Worm (Caenorhabditis elegans) whole organism, L4/young adult: ENCODE data around the gene srg-38.

Source experiments
- W03F9.2 ChIP-seq: fragments of 150-350 bp; optimal IDR thresholded peaks from 2 replicates; lab custom pipeline; 2014; ENCODE audit warnings: missing biosample characterization, missing genetic modification characterization
- him-1 ChIP-seq: sonication (generic microtip); optimal IDR thresholded peaks from 2 replicates; lab custom pipeline; 2016; ENCODE audit warnings: missing genotype, missing genetic modification reagents, missing genetic modification characterization, missing compliant biosample characterization

DNA sequence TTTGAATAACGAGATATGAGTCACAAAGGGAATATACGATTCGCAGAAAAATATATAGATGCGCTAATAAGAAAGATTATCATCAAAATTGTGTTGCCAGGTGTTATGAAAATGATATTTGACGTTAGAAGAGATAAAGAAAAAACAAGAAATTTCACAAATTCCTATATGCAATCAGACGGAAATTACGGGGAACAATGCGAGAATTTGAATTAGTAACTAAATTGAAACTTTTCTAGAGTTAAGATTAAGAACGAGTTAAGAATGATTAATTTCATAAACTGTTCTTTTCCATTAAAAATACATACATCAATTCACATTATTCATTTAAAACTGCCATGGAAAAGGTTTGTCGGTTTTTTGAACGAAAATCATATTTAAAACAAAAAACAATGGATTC, 40.7 kb upstream of the srg-38 start, which contains the start of gene clc-6:
- TF ChIP-seq him-1 (tag; lab: Kevin White, UChicago) (no peak), W03F9.2 (tag; lab: Kevin White, UChicago) (no peak)
